Worm (Caenorhabditis elegans): Measurements from ENCODE around the gene T24C12.1.

- no peak for TF ChIP-seq snpc-4 (tag; optimal IDR thresholded peaks at IDR 0.05)
- TF ChIP-seq skn-1 (tag; optimal IDR thresholded peaks at IDR 0.05) = no peak
- no peak for TF ChIP-seq nhr-77 (tag; optimal IDR thresholded peaks at IDR 0.05)
- no peak for TF ChIP-seq zag-1 (tag; optimal IDR thresholded peaks at IDR 0.05)
- no peak for TF ChIP-seq ceh-88 (GFP tag; IDR thresholded peaks at IDR 0.05)
- no peak for TF ChIP-seq nhr-76 (tag; optimal IDR thresholded peaks at IDR 0.05)
- no peak for TF ChIP-seq tbx-2 (tag; optimal IDR thresholded peaks at IDR 0.05)
- TF ChIP-seq C04F5.9 (tag; optimal IDR thresholded peaks at IDR 0.05) = no peak
- no peak for TF ChIP-seq ceh-63 (GFP tag; optimal IDR thresholded peaks at IDR 0.05)
- no peak for TF ChIP-seq grh-1 (GFP tag; IDR thresholded peaks at IDR 0.05)
- no peak for TF ChIP-seq efl-3 (GFP tag; optimal IDR thresholded peaks at IDR 0.05)
Observed at ce11 chrX:2191925-2192554, 7.2 kb upstream of the T24C12.1 start, which contains the start of gene gap-1.

All from whole organism, L1 larva.